Fruit fly (Drosophila melanogaster): ENCODE measurements around the gene Or35a.

Or35a gene

dm6 chr2L:15629596-15630168, 6.3 kb upstream of the Or35a start, which contains the start of gene CG18480 (continued):
- TF ChIP-seq CG14667 (GFP tag; IDR thresholded peaks at IDR 0.05) (0 out of 2 replicates have a peak, but pooled peaks have one; percentile 12), Ptx1 (GFP tag; IDR thresholded peaks at IDR 0.05) (peak; percentile 43; the same call in 1 of the 2 replicates), ci (GFP tag; IDR thresholded peaks at IDR 0.05) (peak; percentile 79), GATAe (GFP tag; conservative IDR thresholded peaks at IDR 0.05) (peak; percentile 100), CG9932 (GFP tag; IDR thresholded peaks at IDR 0.05) (peak; percentile 65), CG7786 (GFP tag; optimal IDR thresholded peaks at IDR 0.05) (peak; percentile 46), pan (optimal IDR thresholded peaks at IDR 0.05) (no peak), pan (GFP tag; optimal IDR thresholded peaks at IDR 0.05 in 1 of 2, IDR thresholded peaks at IDR 0.05 in 1 of 2) (peak in 1 of 2 experiments; percentile 46), MESR4 (GFP tag; optimal IDR thresholded peaks at IDR 0.05) (no peak), CG12659 (GFP tag; optimal IDR thresholded peaks at IDR 0.05) (peak; percentile 37), NfI (GFP tag; optimal IDR thresholded peaks at IDR 0.05) (peak; percentile 14), CG11695 (GFP tag; IDR thresholded peaks at IDR 0.05) (peak; percentile 56; the same call in 2 of the 3 replicates), Hmr (GFP tag; optimal IDR thresholded peaks at IDR 0.05) (peak; percentile 47), Med (GFP tag) (peak; percentile 93), CG6689 (GFP tag; IDR thresholded peaks at IDR 0.05) (no peak), B-H2 (GFP tag; optimal IDR thresholded peaks at IDR 0.05) (peak; percentile 42), sens (GFP tag) (peak; percentile 84), CG7839 (tag; optimal IDR thresholded peaks at IDR 0.05) (peak; percentile 65), Hr39 (optimal IDR thresholded peaks at IDR 0.05) (no peak), lilli (GFP tag; optimal IDR thresholded peaks at IDR 0.05) (peak; percentile 71), CG8290 (GFP tag; optimal IDR thresholded peaks at IDR 0.05) (no peak), CG8290 (tag; optimal IDR thresholded peaks at IDR 0.05) (peak in 1 of 2 experiments; percentile 78), CG3847 (GFP tag; IDR thresholded peaks at IDR 0.05) (peak; percentile 36; the same call in 1 of the 2 replicates), CG16815 (GFP tag; optimal IDR thresholded peaks at IDR 0.05) (no peak), fru (optimal IDR thresholded peaks at IDR 0.05) (no peak), CG2889 (GFP tag; IDR thresholded peaks at IDR 0.05) (0 out of 3 replicates have a peak, but pooled peaks have one; percentile 34), al (GFP tag; IDR thresholded peaks at IDR 0.05) (peak; percentile 44; the same call in 1 of the 2 replicates), cwo (GFP tag; optimal IDR thresholded peaks at IDR 0.05) (peak; percentile 50), mam (GFP tag; optimal IDR thresholded peaks at IDR 0.05) (peak; percentile 69), bcd (GFP tag; optimal IDR thresholded peaks at IDR 0.05) (peak; percentile 8), D19B (GFP tag; optimal IDR thresholded peaks at IDR 0.05) (peak; percentile 9), CG10543 (GFP tag; optimal IDR thresholded peaks at IDR 0.05) (peak; percentile 62), HHEX (GFP tag; optimal IDR thresholded peaks at IDR 0.05) (peak; percentile 25), E2f2 (GFP tag; IDR thresholded peaks at IDR 0.05) (0 out of 2 replicates have a peak, but pooled peaks have one; percentile 34), Hr3 (GFP tag; optimal IDR thresholded peaks at IDR 0.05) (peak; percentile 18), CG16863 (GFP tag; optimal IDR thresholded peaks at IDR 0.05) (peak; percentile 0), CG11723 (GFP tag; optimal IDR thresholded peaks at IDR 0.05) (peak; percentile 13), Nf-YB (GFP tag; optimal IDR thresholded peaks at IDR 0.05) (no peak), tin (GFP tag; optimal IDR thresholded peaks at IDR 0.05) (peak; percentile 28), Sin3A (optimal IDR thresholded peaks at IDR 0.05) (no peak), Dbx (GFP tag; IDR thresholded peaks at IDR 0.05) (0 out of 3 replicates have a peak, but pooled peaks have one; percentile 52), crc (GFP tag; optimal IDR thresholded peaks at IDR 0.05) (peak; percentile 17), sob (GFP tag; IDR thresholded peaks at IDR 0.05) (peak; percentile 51; the same call in 1 of the 2 replicates), Dad (GFP tag; optimal IDR thresholded peaks at IDR 0.05) (no peak), Xbp1 (GFP tag; optimal IDR thresholded peaks at IDR 0.05) (peak; percentile 50), Hey (tag; optimal IDR thresholded peaks at IDR 0.05) (no peak), bigmax (GFP tag; optimal IDR thresholded peaks at IDR 0.05) (no peak), CG10274 (GFP tag; optimal IDR thresholded peaks at IDR 0.05) (peak; percentile 94), CG13296 (GFP tag; optimal IDR thresholded peaks at IDR 0.05) (peak; percentile 12), CG18619 (GFP tag; optimal IDR thresholded peaks at IDR 0.05) (peak; percentile 28), repo (GFP tag; optimal IDR thresholded peaks at IDR 0.05) (no peak), Hsf (GFP tag; optimal IDR thresholded peaks at IDR 0.05) (peak; percentile 15)

All from whole organism, embryonic.